Fruit fly (Drosophila melanogaster) whole organism, embryonic: ENCODE results near the gene VhaPPA1-2.

Experiments
- Awh ChIP-seq: fragments of 200-800 bp; sonication (Bioruptor generic); IDR thresholded peaks from 2 replicates; pipeline ENCODE4, ENCODE4 v1.3.6; 2022; ENCODE audit warnings: missing biosample characterization, missing genetic modification characterization
- B-H2 ChIP-seq: fragments of 200-800 bp; sonication (Bioruptor generic); optimal IDR thresholded peaks from 2 replicates; lab custom pipeline; 2018; ENCODE audit warnings: missing biosample characterization, mild to moderate bottlenecking, missing genetic modification characterization
- Blimp-1 ChIP-seq: fragments of 200-800 bp; sonication (Bioruptor generic); optimal IDR thresholded peaks from 3 replicates; lab custom pipeline; 2018; ENCODE audit warnings: missing biosample characterization, missing genetic modification characterization, mild to moderate bottlenecking, moderate library complexity, missing genetic modification reagents
- CG11696 ChIP-seq: fragments of 200-800 bp; sonication (Bioruptor generic); IDR thresholded peaks from 2 replicates; pipeline ENCODE4 v1.3.6; 2022; ENCODE audit warnings: missing biosample characterization, missing genetic modification characterization
- CG15269 ChIP-seq: fragments of 200-800 bp; sonication (Bioruptor generic); optimal IDR thresholded peaks from 2 replicates; lab custom pipeline; 2018; ENCODE audit warnings: missing biosample characterization, mild to moderate bottlenecking, missing genetic modification characterization, moderate library complexity
- CG17186 ChIP-seq: fragments of 200-800 bp; sonication (Bioruptor generic); optimal IDR thresholded peaks from 3 replicates; lab custom pipeline; 2017; ENCODE audit warnings: missing biosample characterization, missing genetic modification reagents, missing genetic modification characterization
- CG17361 ChIP-seq: fragments of 200-800 bp; sonication (Bioruptor generic); IDR thresholded peaks from 3 replicates; pipeline ENCODE4 v1.3.6; 2022; ENCODE audit warnings: missing biosample characterization, missing genetic modification characterization
- CG18262 ChIP-seq: fragments of 200-800 bp; optimal IDR thresholded peaks from 3 replicates; lab custom pipeline; 2019; ENCODE audit warnings: missing biosample characterization, mild to moderate bottlenecking, missing genetic modification characterization, moderate library complexity
- CG2875 ChIP-seq: fragments of 200-800 bp; sonication (Bioruptor generic); optimal IDR thresholded peaks from 2 replicates; lab custom pipeline; 2017; ENCODE audit warnings: missing biosample characterization, mild to moderate bottlenecking, missing genetic modification characterization, missing genetic modification reagents
- CG3163 ChIP-seq: fragments of 200-800 bp; sonication (Bioruptor generic); optimal IDR thresholded peaks from 3 replicates; lab custom pipeline; 2016; ENCODE audit warnings: missing biosample characterization, missing genetic modification characterization
- CG32772 ChIP-seq: fragments of 200-800 bp; sonication (Bioruptor generic); IDR thresholded peaks from 2 replicates; pipeline ENCODE4 v1.3.6; 2022; ENCODE audit warnings: missing biosample characterization, missing genetic modification characterization
- CG4282 ChIP-seq: fragments of 200-800 bp; sonication (Bioruptor generic); optimal IDR thresholded peaks from 2 replicates; lab custom pipeline; 2016; ENCODE audit warnings: missing biosample characterization, missing genetic modification characterization
- CG4707 ChIP-seq: fragments of 200-800 bp; sonication (Bioruptor generic); optimal IDR thresholded peaks from 2 replicates; lab custom pipeline; 2018; ENCODE audit warnings: missing biosample characterization, mild to moderate bottlenecking, missing genetic modification characterization, moderate library complexity
- CG4820 ChIP-seq: fragments of 200-800 bp; sonication (Bioruptor generic); optimal IDR thresholded peaks from 3 replicates; lab custom pipeline; 2016; ENCODE audit warnings: missing biosample characterization, missing genetic modification characterization
- CG6765 ChIP-seq: fragments of 200-800 bp; sonication (Bioruptor generic); optimal IDR thresholded peaks from 3 replicates; lab custom pipeline; 2017; ENCODE audit warnings: missing biosample characterization, mild to moderate bottlenecking, missing genetic modification characterization
- CG7928 ChIP-seq: fragments of 200-800 bp; sonication (Bioruptor generic); optimal IDR thresholded peaks from 2 replicates; lab custom pipeline; 2017; ENCODE audit warnings: missing biosample characterization, mild to moderate bottlenecking, missing genetic modification characterization
- CG8478 ChIP-seq: fragments of >200 bp; optimal IDR thresholded peaks from 2 replicates; lab custom pipeline; 2018
- CG9727 ChIP-seq: fragments of 200-800 bp; sonication (Bioruptor generic); optimal IDR thresholded peaks from 3 replicates; lab custom pipeline; 2017; ENCODE audit warnings: missing biosample characterization, mild to moderate bottlenecking, missing genetic modification characterization
- Camta ChIP-seq: fragments of 200-800 bp; sonication (Bioruptor generic); optimal IDR thresholded peaks from 2 replicates; lab custom pipeline; 2016; ENCODE audit warnings: missing biosample characterization, missing genetic modification characterization
- Chrac-16 ChIP-seq: fragments of 200-800 bp; sonication (Bioruptor generic); optimal IDR thresholded peaks from 3 replicates; lab custom pipeline; 2016; ENCODE audit warnings: missing biosample characterization, missing genetic modification characterization
- Dbx ChIP-seq: fragments of 200-800 bp; sonication (Bioruptor generic); IDR thresholded peaks from 3 replicates; pipeline ENCODE4 v1.3.6; 2022; ENCODE audit warnings: missing biosample characterization, missing genetic modification characterization
- Dek ChIP-seq: fragments of 200-800 bp; sonication (Bioruptor generic); optimal IDR thresholded peaks from 3 replicates; lab custom pipeline; 2019; ENCODE audit warnings: missing biosample characterization, mild to moderate bottlenecking, missing genetic modification characterization, moderate library complexity
- Dp ChIP-seq: fragments of 200-800 bp; sonication (Bioruptor generic); optimal IDR thresholded peaks from 2 replicates; lab custom pipeline; 2018; ENCODE audit warnings: missing biosample characterization, mild to moderate bottlenecking, missing genetic modification characterization, moderate library complexity
- Fer1 ChIP-seq: fragments of 200-800 bp; sonication (Bioruptor generic); optimal IDR thresholded peaks from 2 replicates; lab custom pipeline; 2017; ENCODE audit warnings: missing biosample characterization, mild to moderate bottlenecking, missing genetic modification characterization
- Hmx ChIP-seq: fragments of 200-800 bp; sonication (Bioruptor generic); optimal IDR thresholded peaks from 2 replicates; lab custom pipeline; 2016; ENCODE audit warnings: missing biosample characterization, missing genetic modification characterization
- Kr ChIP-seq: fragments of 200-800 bp; sonication (Bioruptor generic); optimal IDR thresholded peaks from 2 replicates; lab custom pipeline; 2017; ENCODE audit warnings: missing biosample characterization, mild to moderate bottlenecking, missing genetic modification characterization
- Nf-YC ChIP-seq: fragments of 200-800 bp; optimal IDR thresholded peaks from 3 replicates; lab custom pipeline; 2019; ENCODE audit warnings: missing biosample characterization, mild to moderate bottlenecking, missing genetic modification characterization, moderate library complexity
- NfI ChIP-seq: fragments of 200-800 bp; sonication (Bioruptor generic); optimal IDR thresholded peaks from 3 replicates; lab custom pipeline; 2018; ENCODE audit warnings: missing biosample characterization, mild to moderate bottlenecking, missing genetic modification characterization, moderate library complexity
- PHDP ChIP-seq: fragments of 200-800 bp; sonication (Bioruptor generic); optimal IDR thresholded peaks from 3 replicates; lab custom pipeline; 2018; ENCODE audit warnings: missing biosample characterization, mild to moderate bottlenecking, missing genetic modification characterization, moderate library complexity
- al ChIP-seq: fragments of 200-800 bp; sonication (Bioruptor generic); IDR thresholded peaks from 2 replicates; pipeline ENCODE4 v1.3.6; 2022; ENCODE audit warnings: missing biosample characterization, missing genetic modification characterization
- ap ChIP-seq: fragments of 200-800 bp; sonication (Bioruptor generic); IDR thresholded peaks from 2 replicates; pipeline ENCODE4 v1.3.6; 2022; ENCODE audit warnings: missing biosample characterization, missing genetic modification characterization
- chm ChIP-seq: fragments of 200-800 bp; sonication (Bioruptor generic); IDR thresholded peaks from 2 replicates; pipeline ENCODE4 v1.3.6; 2022; ENCODE audit warnings: missing biosample characterization, missing genetic modification characterization
- crc ChIP-seq: fragments of 200-800 bp; sonication (Bioruptor generic); optimal IDR thresholded peaks from 2 replicates; lab custom pipeline; 2016; ENCODE audit warnings: missing biosample characterization, missing genetic modification characterization
- gcm2 ChIP-seq: fragments of 200-800 bp; sonication (Bioruptor generic); optimal IDR thresholded peaks from 2 replicates; lab custom pipeline; 2016; ENCODE audit warnings: missing biosample characterization, missing genetic modification characterization
- gro ChIP-seq: fragments of 200-800 bp; sonication (Bioruptor generic); optimal IDR thresholded peaks from 2 replicates; lab custom pipeline; 2016; ENCODE audit warnings: missing biosample characterization, missing genetic modification characterization
- kni ChIP-seq: fragments of 200-800 bp; sonication (Bioruptor generic); optimal IDR thresholded peaks from 3 replicates; lab custom pipeline; 2017; ENCODE audit warnings: mild to moderate bottlenecking, missing biosample characterization, missing genetic modification reagents, missing genetic modification characterization
- lab ChIP-seq: fragments of 200-800 bp; sonication (Bioruptor generic); optimal IDR thresholded peaks from 3 replicates; lab custom pipeline; 2017; ENCODE audit warnings: missing biosample characterization, missing genetic modification characterization, mild to moderate bottlenecking, moderate library complexity, missing genetic modification reagents
- lilli ChIP-seq: fragments of 200-800 bp; sonication (Bioruptor generic); optimal IDR thresholded peaks from 3 replicates; lab custom pipeline; 2016; ENCODE audit warnings: missing biosample characterization, missing genetic modification characterization
- mirr ChIP-seq: fragments of 200-800 bp; sonication (Bioruptor generic); optimal IDR thresholded peaks from 3 replicates; lab custom pipeline; 2018; ENCODE audit warnings: missing biosample characterization, mild to moderate bottlenecking, missing genetic modification characterization
- mld ChIP-seq: fragments of 200-800 bp; sonication (Bioruptor generic); IDR thresholded peaks from 3 replicates; pipeline ENCODE4 v1.3.6; 2022; ENCODE audit warnings: missing biosample characterization, missing genetic modification characterization; ENCODE audit not compliant: partially characterized antibody
- nerfin-1 ChIP-seq: fragments of 200-800 bp; sonication (Bioruptor generic); optimal IDR thresholded peaks from 3 replicates; lab custom pipeline; 2019; ENCODE audit warnings: missing biosample characterization, mild to moderate bottlenecking, missing genetic modification characterization, moderate library complexity
- org-1 ChIP-seq: fragments of 200-800 bp; sonication (Bioruptor generic); optimal IDR thresholded peaks from 2 replicates; lab custom pipeline; 2017; ENCODE audit warnings: missing biosample characterization, missing genetic modification characterization
- pita ChIP-seq: fragments of 200-800 bp; sonication (Bioruptor generic); optimal IDR thresholded peaks from 2 replicates; lab custom pipeline; 2017; ENCODE audit warnings: missing biosample characterization, mild to moderate bottlenecking, missing genetic modification characterization
- rib ChIP-seq: fragments of 200-800 bp; sonication (Bioruptor generic); IDR thresholded peaks from 2 replicates; pipeline ENCODE4 v1.3.6; 2022; ENCODE audit warnings: missing biosample characterization, missing genetic modification characterization
- sisA ChIP-seq: fragments of 200-800 bp; sonication (Bioruptor generic); IDR thresholded peaks from 2 replicates; pipeline ENCODE4 v1.3.6; 2022; ENCODE audit warnings: missing biosample characterization, missing genetic modification characterization
- slou ChIP-seq: fragments of 200-800 bp; sonication (Bioruptor generic); optimal IDR thresholded peaks from 3 replicates; lab custom pipeline; 2016; ENCODE audit warnings: missing biosample characterization, missing genetic modification characterization
- sr ChIP-seq: fragments of 200-800 bp; sonication (Bioruptor generic); IDR thresholded peaks from 3 replicates; pipeline ENCODE4 v1.3.6; 2022; ENCODE audit warnings: missing biosample characterization, missing genetic modification characterization
- tll ChIP-seq, 2 experiments: fragments of 200-800 bp in 1 of 2; fragments of >200 bp in 1 of 2; sonication (Bioruptor generic) in 1 of 2; optimal IDR thresholded peaks; 2 replicates each; lab custom pipeline; 2017 to 2019; ENCODE audit warnings: missing biosample characterization in 2 of 2, missing genetic modification characterization in 2 of 2, mild to moderate bottlenecking in 1 of 2, moderate library complexity in 1 of 2
- ttk ChIP-seq: fragments of 200-800 bp; sonication (Bioruptor generic); IDR thresholded peaks from 2 replicates; pipeline ENCODE4 v2.1.2; 2022; ENCODE audit warnings: missing biosample characterization, missing genetic modification characterization
- unc-4 ChIP-seq: fragments of 200-800 bp; sonication (Bioruptor generic); IDR thresholded peaks from 2 replicates; pipeline ENCODE4 v1.3.6; 2022; ENCODE audit warnings: missing biosample characterization, missing genetic modification characterization; ENCODE audit not compliant: partially characterized antibody
- wdn ChIP-seq: fragments of 200-800 bp; sonication (Bioruptor generic); IDR thresholded peaks from 2 replicates; pipeline ENCODE4 v1.3.6; 2022; ENCODE audit warnings: missing biosample characterization, missing genetic modification characterization

Gene VhaPPA1-2

dm6 chr3R:14903837-14904431, 3.9 kb upstream of the VhaPPA1-2 start, which contains the start of gene VhaPPA1-1 (continued):
- TF ChIP-seq wdn (GFP tag; lab: Robert Waterston, UW) = no peak
- TF ChIP-seq CG8478 = peak; percentile 57
- peak; percentile 1 for TF ChIP-seq Chrac-16 (GFP tag; lab: Kevin White, UChicago)
- TF ChIP-seq Fer1 (GFP tag; lab: Kevin White, UChicago) = peak; percentile 17
- TF ChIP-seq org-1 = no peak
- TF ChIP-seq CG4820 (GFP tag; lab: Kevin White, UChicago) = no peak
- peak; percentile 41 to 99 for TF ChIP-seq tll (GFP tag; optimal IDR thresholded peaks at IDR 0.05; lab: Kevin White, UChicago)
- TF ChIP-seq sr = no peak
- no peak for TF ChIP-seq PHDP
- no peak for TF ChIP-seq Dbx
- no peak for TF ChIP-seq B-H2
- TF ChIP-seq crc (GFP tag; lab: Kevin White, UChicago) = no peak
- TF ChIP-seq Awh = no peak
- TF ChIP-seq kni = no peak
- no peak for TF ChIP-seq CG15269
- TF ChIP-seq Kr (GFP tag; lab: Kevin White, UChicago) = no peak
- no peak for TF ChIP-seq gcm2 (GFP tag; lab: Kevin White, UChicago)
- peak; percentile 58; the same call in 2 of the 3 replicates for TF ChIP-seq CG17361 (GFP tag; lab: Robert Waterston, UW)
- no peak for TF ChIP-seq CG32772 (GFP tag; lab: Robert Waterston, UW)
- TF ChIP-seq chm (GFP tag; lab: Robert Waterston, UW) = peak; percentile 57; the same call in 1 of the 2 replicates
- TF ChIP-seq Nf-YC = peak; percentile 60
- no peak for TF ChIP-seq sisA (GFP tag; lab: Robert Waterston, UW)
- TF ChIP-seq Blimp-1 (GFP tag; lab: Kevin White, UChicago) = no peak
- TF ChIP-seq CG2875 (GFP tag; lab: Kevin White, UChicago) = no peak
- TF ChIP-seq nerfin-1 (tag; lab: Kevin White, UChicago) = no peak
- TF ChIP-seq Hmx (GFP tag; lab: Kevin White, UChicago) = no peak
- TF ChIP-seq slou (GFP tag; lab: Kevin White, UChicago) = no peak
- no peak for TF ChIP-seq CG11696 (GFP tag; lab: Robert Waterston, UW)
- TF ChIP-seq CG17186 (GFP tag; lab: Kevin White, UChicago) = peak; percentile 64
- peak; percentile 14 for TF ChIP-seq NfI
- TF ChIP-seq Camta (GFP tag; lab: Kevin White, UChicago) = no peak
- TF ChIP-seq lab = no peak
- TF ChIP-seq CG18262 (tag; lab: Kevin White, UChicago) = no peak
- peak; percentile 5 for TF ChIP-seq Dek (tag; lab: Kevin White, UChicago)
- no peak for TF ChIP-seq ap (GFP tag; lab: Robert Waterston, UW)
- TF ChIP-seq CG3163 (GFP tag; lab: Kevin White, UChicago) = no peak
- no peak for TF ChIP-seq mirr (GFP tag; lab: Kevin White, UChicago)
- no peak for TF ChIP-seq rib (GFP tag; lab: Robert Waterston, UW)
- TF ChIP-seq pita (GFP tag; lab: Kevin White, UChicago) = peak; percentile 78
- no peak for TF ChIP-seq CG4707 (GFP tag; lab: Kevin White, UChicago)
- no peak for TF ChIP-seq gro (GFP tag; lab: Kevin White, UChicago)
- peak; percentile 32 for TF ChIP-seq CG9727 (GFP tag; lab: Kevin White, UChicago)
- TF ChIP-seq lilli (GFP tag; lab: Kevin White, UChicago) = peak; percentile 22
- TF ChIP-seq mld = no peak
- no peak for TF ChIP-seq al
- 0 out of 2 replicates have a peak, but pooled peaks have one; percentile 26 for TF ChIP-seq unc-4 (GFP tag; lab: Robert Waterston, UW)
- no peak for TF ChIP-seq CG6765 (GFP tag; lab: Kevin White, UChicago)
- TF ChIP-seq CG4282 = no peak
- peak; percentile 73 for TF ChIP-seq Dp (GFP tag; lab: Kevin White, UChicago)
- no peak for TF ChIP-seq ttk (GFP tag; lab: Robert Waterston, UW)
- TF ChIP-seq CG7928 = no peak
